Fruit fly (Drosophila melanogaster): ENCODE data around the gene FASN1.

The FASN1 gene

DNA sequence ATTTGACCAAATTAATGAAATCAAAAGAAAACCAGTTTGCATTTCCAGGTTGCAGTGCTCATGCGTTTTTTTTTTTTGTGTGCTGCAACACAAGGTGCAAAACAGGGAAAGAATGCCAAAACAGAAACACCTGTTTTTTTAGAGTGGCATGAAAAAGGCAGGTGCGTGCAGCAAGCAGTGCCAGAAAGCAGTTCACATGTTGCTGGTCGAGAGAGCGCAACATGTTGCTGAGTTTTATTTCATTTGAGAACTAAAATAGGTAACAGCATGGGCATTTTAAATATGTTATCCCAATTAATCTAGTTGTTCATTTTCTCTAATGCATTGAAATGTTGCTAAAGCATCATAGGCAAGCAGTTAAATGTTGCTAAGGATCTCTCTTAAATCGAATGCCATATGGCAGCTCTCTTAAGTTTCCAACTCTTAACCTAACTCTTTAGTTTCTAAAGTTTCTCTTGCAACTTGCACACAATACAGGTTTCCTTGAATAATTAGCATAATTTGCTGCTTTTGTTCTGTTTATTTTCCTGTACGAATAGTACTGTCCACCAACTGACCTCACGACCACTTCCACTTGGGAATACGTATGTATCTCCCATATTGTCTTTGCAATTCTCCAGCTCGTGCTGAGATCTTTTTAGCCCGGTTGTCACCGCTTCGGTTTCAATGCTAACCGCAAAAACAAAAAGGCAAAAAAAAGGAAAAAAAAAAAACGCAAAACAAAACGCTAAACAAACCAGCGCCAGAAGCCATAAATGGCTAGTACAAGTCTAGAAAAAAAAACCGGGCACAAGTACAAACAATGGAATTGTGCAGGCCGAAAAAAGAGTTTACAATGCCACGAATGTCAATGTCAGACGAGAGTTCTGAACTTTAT is 38.7 kb downstream of the FASN1 start (continued):
- TF ChIP-seq Hr78 (GFP tag; optimal IDR thresholded peaks at IDR 0.05) (peak in 1 of 2 experiments; percentile 10), Rfx (GFP tag; IDR thresholded peaks at IDR 0.05) (peak; percentile 16; the same call in 1 of the 2 replicates), bsh (GFP tag; optimal IDR thresholded peaks at IDR 0.05) (peak in 1 of 2 experiments; percentile 46), onecut (GFP tag; IDR thresholded peaks at IDR 0.05) (no peak), pan (optimal IDR thresholded peaks at IDR 0.05) (no peak), pan (GFP tag; optimal IDR thresholded peaks at IDR 0.05 in 1 of 2, IDR thresholded peaks at IDR 0.05 in 1 of 2) (no peak), CG13287 (GFP tag; IDR thresholded peaks at IDR 0.05; ENCODE audit: partially characterized antibody) (0 out of 2 replicates have a peak, but pooled peaks have one; percentile 36), Dp (GFP tag; optimal IDR thresholded peaks at IDR 0.05) (no peak), chinmo (GFP tag; IDR thresholded peaks at IDR 0.05; ENCODE audit: partially characterized antibody) (peak; percentile 62; the same call in 1 of the 4 replicates), CG9932 (GFP tag; IDR thresholded peaks at IDR 0.05) (no peak), Sox100B (GFP tag; optimal IDR thresholded peaks at IDR 0.05) (no peak), Bgb (GFP tag; IDR thresholded peaks at IDR 0.05; ENCODE audit: partially characterized antibody) (no peak), BEAF-32 (GFP tag; optimal IDR thresholded peaks at IDR 0.05) (no peak), disco-r (GFP tag; optimal IDR thresholded peaks at IDR 0.05) (no peak), Usf (GFP tag; optimal IDR thresholded peaks at IDR 0.05) (no peak), B-H1 (GFP tag; IDR thresholded peaks at IDR 0.05) (no peak), CG11504 (tag; optimal IDR thresholded peaks at IDR 0.05) (peak; percentile 100), kah (GFP tag; optimal IDR thresholded peaks at IDR 0.05) (peak; percentile 42), Mad (GFP tag; optimal IDR thresholded peaks at IDR 0.05) (no peak), nom (GFP tag; optimal IDR thresholded peaks at IDR 0.05) (peak; percentile 70), CG4424 (GFP tag; optimal IDR thresholded peaks at IDR 0.05) (no peak), vvl (GFP tag; IDR thresholded peaks at IDR 0.05) (peak; percentile 36; the same call in 1 of the 2 replicates), MESR4 (GFP tag; optimal IDR thresholded peaks at IDR 0.05) (no peak), CG7556 (GFP tag; optimal IDR thresholded peaks at IDR 0.05) (no peak), eve (GFP tag; optimal IDR thresholded peaks at IDR 0.05) (peak in 1 of 2 experiments; percentile 31), CG10274 (GFP tag; optimal IDR thresholded peaks at IDR 0.05) (no peak), Side (GFP tag; optimal IDR thresholded peaks at IDR 0.05) (no peak), tx (GFP tag; optimal IDR thresholded peaks at IDR 0.05) (no peak), usp (GFP tag; optimal IDR thresholded peaks at IDR 0.05) (no peak), Trl (optimal IDR thresholded peaks at IDR 0.05) (peak; percentile 72 to 79), Trl (GFP tag; optimal IDR thresholded peaks at IDR 0.05) (no peak), MBD-R2 (GFP tag; IDR thresholded peaks at IDR 0.05) (no peak), mam (GFP tag; optimal IDR thresholded peaks at IDR 0.05) (no peak), Dfd (GFP tag; optimal IDR thresholded peaks at IDR 0.05) (peak in 1 of 2 experiments; percentile 7), CG33557 (GFP tag; optimal IDR thresholded peaks at IDR 0.05) (no peak), sd (tag; optimal IDR thresholded peaks at IDR 0.05) (peak; percentile 12), CG11560 (tag; IDR thresholded peaks at IDR 0.05) (no peak), da (GFP tag; optimal IDR thresholded peaks at IDR 0.05) (peak; percentile 26), danr (GFP tag; IDR thresholded peaks at IDR 0.05) (no peak), CG7963 (GFP tag; IDR thresholded peaks at IDR 0.05; ENCODE audit: partially characterized antibody) (no peak), CG4854 (GFP tag; optimal IDR thresholded peaks at IDR 0.05) (no peak), ci (GFP tag; IDR thresholded peaks at IDR 0.05) (no peak), CG10267 (tag; optimal IDR thresholded peaks at IDR 0.05) (no peak), CG6689 (GFP tag; IDR thresholded peaks at IDR 0.05) (no peak), CG42726 (GFP tag; IDR thresholded peaks at IDR 0.05; ENCODE audit: partially characterized antibody) (0 out of 2 replicates have a peak, but pooled peaks have one; percentile 18)
